Worm (Caenorhabditis elegans) whole organism, L4 larva: ENCODE data around the gene C48B4.8.

Experiments used
- lin-15B ChIP-seq: fragments of 150-350 bp; sonication (generic microtip); optimal IDR thresholded peaks from 3 replicates; lab custom pipeline; 2014; ENCODE audit warnings: missing biosample characterization, missing genetic modification characterization
- mep-1 ChIP-seq: fragments of 150-350 bp; sonication (generic microtip); optimal IDR thresholded peaks from 3 replicates; lab custom pipeline; 2014; ENCODE audit warnings: missing biosample characterization, missing genetic modification characterization
- nhr-42 ChIP-seq: fragments of 200-800 bp; sonication (Bioruptor generic); IDR thresholded peaks from 2 replicates; pipeline ENCODE4 v1.3.6; 2022; ENCODE audit warnings: missing genetic modification characterization, missing compliant biosample characterization
- nhr-77 ChIP-seq: fragments of 150-350 bp; optimal IDR thresholded peaks from 2 replicates; lab custom pipeline; 2014; ENCODE audit warnings: missing biosample characterization, missing genetic modification characterization
- snpc-1.2 ChIP-seq: fragments of 200-800 bp; sonication (Bioruptor generic); IDR thresholded peaks from 2 replicates; pipeline ENCODE4 v1.3.6; 2022; ENCODE audit warnings: missing genetic modification reagents, missing genetic modification characterization, missing compliant biosample characterization

- TF ChIP-seq nhr-42 (GFP tag; lab: Robert Waterston, UW) = no peak
- TF ChIP-seq snpc-1.2 (GFP tag; lab: Robert Waterston, UW) = no peak
- no peak for TF ChIP-seq nhr-77
- no peak for TF ChIP-seq lin-15B (tag; lab: Kevin White, UChicago)
- TF ChIP-seq mep-1 (tag; lab: Kevin White, UChicago) = peak; percentile 16
Measured at ce11 chrIII:9542816-9543215, 18.2 kb downstream of the C48B4.8 start, which contains the start of gene eif-2Balpha.
